Worm (Caenorhabditis elegans) whole organism, young adult: ENCODE data around the gene Y57A10C.10.

Source experiments
- B0336.3 ChIP-seq: fragments of 200-800 bp; sonication (Bioruptor generic); IDR thresholded peaks from 2 replicates; pipeline ENCODE4 v1.3.6; 2022; ENCODE audit warnings: missing genetic modification characterization, missing compliant biosample characterization
- F39B2.1 ChIP-seq: fragments of 200-800 bp; sonication (Bioruptor generic); IDR thresholded peaks from 2 replicates; pipeline ENCODE4 v1.3.6; 2022; ENCODE audit warnings: missing genetic modification reagents, missing genetic modification characterization, missing compliant biosample characterization
- ama-1 ChIP-seq, 3 experiments: fragments of 150-350 bp in 1 of 3; sonication (generic microtip) in 2 of 3; optimal IDR thresholded peaks; 2 replicates each; lab custom pipeline; 2014 to 2018; ENCODE audit warnings: missing biosample characterization in 2 of 3, missing genetic modification characterization in 2 of 3, missing genetic modification reagents in 2 of 3
- dpl-1 ChIP-seq: fragments of 150-350 bp; optimal IDR thresholded peaks from 2 replicates; lab custom pipeline; 2014; ENCODE audit warnings: missing biosample characterization, missing genetic modification reagents, missing genetic modification characterization
- mcd-1 ChIP-seq: fragments of 200-800 bp; sonication (Bioruptor generic); IDR thresholded peaks from 2 replicates; pipeline ENCODE4 v1.3.6; 2022; ENCODE audit warnings: missing genetic modification reagents, missing genetic modification characterization, missing compliant biosample characterization
- nhr-80 ChIP-seq: sonication (generic microtip); optimal IDR thresholded peaks from 2 replicates; lab custom pipeline; 2016; ENCODE audit warnings: missing genetic modification characterization, missing compliant biosample characterization
- snpc-4 ChIP-seq, 5 experiments: fragments of 150-350 bp in 1 of 5; sonication (generic microtip) in 4 of 5; optimal IDR thresholded peaks; 2 replicates each; lab custom pipeline; 2014 to 2018; ENCODE audit warnings: missing genetic modification characterization in 5 of 5, missing biosample characterization in 3 of 5, antibody characterized with exemption in 2 of 5, mild to moderate bottlenecking in 2 of 5, missing compliant biosample characterization in 2 of 5, missing genotype in 2 of 5, moderate library complexity in 2 of 5, missing genetic modification reagents in 1 of 5
- tbx-9 ChIP-seq: sonication (generic microtip); optimal IDR thresholded peaks from 2 replicates; lab custom pipeline; 2016; ENCODE audit warnings: borderline replicate concordance, missing genetic modification characterization, inconsistent platforms, missing compliant biosample characterization
- unc-130 ChIP-seq: sonication (generic microtip); optimal IDR thresholded peaks from 2 replicates; lab custom pipeline; 2016; ENCODE audit warnings: missing genetic modification reagents, missing genetic modification characterization, missing compliant biosample characterization

ce11 chrII:12467047-12467446 is 26.0 kb upstream of the Y57A10C.10 start, which contains the start of gene srg-16:
- no peak for TF ChIP-seq mcd-1 (GFP tag; lab: Robert Waterston, UW)
- TF ChIP-seq snpc-4 (GFP tag; optimal IDR thresholded peaks at IDR 0.05; lab: Kevin White, UChicago) = no peak
- no peak for TF ChIP-seq snpc-4 (tag; optimal IDR thresholded peaks at IDR 0.05; lab: Kevin White, UChicago)
- no peak for TF ChIP-seq B0336.3 (GFP tag; lab: Robert Waterston, UW)
- TF ChIP-seq F39B2.1 (GFP tag; lab: Robert Waterston, UW) = no peak
- no peak for TF ChIP-seq nhr-80 (tag; lab: Kevin White, UChicago)
- TF ChIP-seq ama-1 (optimal IDR thresholded peaks at IDR 0.05; lab: Kevin White, UChicago) = no peak
- TF ChIP-seq ama-1 (GFP tag; optimal IDR thresholded peaks at IDR 0.05; lab: Kevin White, UChicago) = no peak
- TF ChIP-seq tbx-9 = no peak
- TF ChIP-seq dpl-1 (GFP tag; lab: Kevin White, UChicago) = no peak
- no peak for TF ChIP-seq unc-130
